Fruit fly (Drosophila melanogaster) Kc167 (cell line): ENCODE results near the gene Osi12.

Source experiments
- Myc ChIP-seq: fragments of >200 bp; optimal IDR thresholded peaks from 2 replicates; lab custom pipeline; 2017; ENCODE audit warnings: missing external identifiers
- Sin3A ChIP-seq: fragments of >200 bp; optimal IDR thresholded peaks from 2 replicates; lab custom pipeline; 2018; ENCODE audit warnings: missing external identifiers
- h ChIP-seq: fragments of >200 bp; optimal IDR thresholded peaks from 3 replicates; lab custom pipeline; 2018; ENCODE audit warnings: missing external identifiers
- insv ChIP-seq: fragments of >200 bp; optimal IDR thresholded peaks from 3 replicates; lab custom pipeline; 2018; ENCODE audit warnings: missing external identifiers
- psq ChIP-seq: fragments of >200 bp; optimal IDR thresholded peaks from 2 replicates; lab custom pipeline; 2017; ENCODE audit warnings: missing external identifiers
- ttk ChIP-seq: sonication (Bioruptor generic); optimal IDR thresholded peaks from 2 replicates; lab custom pipeline; 2017; ENCODE audit warnings: missing external identifiers

Osi12 gene

DNA sequence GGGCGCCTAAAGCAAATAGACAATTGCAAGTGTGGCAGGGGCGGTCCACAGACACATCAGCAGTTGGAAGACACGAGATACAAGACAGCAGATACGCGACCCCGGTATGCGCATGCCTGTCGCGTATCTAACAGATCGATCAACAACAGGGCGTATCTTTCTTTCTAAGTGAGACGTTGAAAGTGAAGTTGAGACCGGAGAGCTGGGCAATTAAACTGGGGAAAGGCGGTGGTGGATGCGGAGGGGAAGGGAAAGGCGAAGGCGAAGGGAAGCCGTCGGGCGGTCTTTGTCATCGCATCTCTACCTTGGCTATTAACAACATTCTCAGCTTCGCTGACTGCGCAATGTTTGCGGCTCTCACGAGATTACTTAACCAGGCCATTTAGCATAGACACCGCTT is 15.7 kb downstream of the Osi12 start:
- TF ChIP-seq h (no peak), psq (lab: Kevin White, UChicago) (no peak), Myc (no peak), ttk (no peak), insv (lab: Kevin White, UChicago) (no peak), Sin3A (lab: Kevin White, UChicago) (no peak)

DNA sequence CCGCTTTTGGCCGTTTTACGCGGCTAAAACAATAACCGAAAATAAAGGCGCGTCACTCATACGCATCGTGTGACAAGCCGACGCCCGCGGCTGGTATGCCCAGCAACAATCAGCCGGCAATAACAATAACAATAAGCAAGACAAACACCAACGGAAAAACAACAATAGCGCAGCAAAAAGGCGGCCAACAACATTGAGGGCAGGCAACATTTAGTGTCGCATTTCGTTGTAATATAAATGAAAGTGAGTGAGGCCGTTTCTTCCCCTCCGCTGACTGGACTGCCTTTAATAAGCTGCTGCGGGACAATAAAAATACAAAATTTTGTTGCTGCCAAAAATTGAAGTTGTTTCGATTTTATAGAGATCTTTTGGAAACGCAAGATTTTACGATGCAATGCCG is 18.8 kb downstream of the Osi12 start:
- TF ChIP-seq insv (lab: Kevin White, UChicago), result no peak
- TF ChIP-seq h, result no peak
- TF ChIP-seq ttk, result no peak
- TF ChIP-seq Myc, result no peak
- TF ChIP-seq psq (lab: Kevin White, UChicago), result no peak
- no peak for TF ChIP-seq Sin3A (lab: Kevin White, UChicago)

DNA sequence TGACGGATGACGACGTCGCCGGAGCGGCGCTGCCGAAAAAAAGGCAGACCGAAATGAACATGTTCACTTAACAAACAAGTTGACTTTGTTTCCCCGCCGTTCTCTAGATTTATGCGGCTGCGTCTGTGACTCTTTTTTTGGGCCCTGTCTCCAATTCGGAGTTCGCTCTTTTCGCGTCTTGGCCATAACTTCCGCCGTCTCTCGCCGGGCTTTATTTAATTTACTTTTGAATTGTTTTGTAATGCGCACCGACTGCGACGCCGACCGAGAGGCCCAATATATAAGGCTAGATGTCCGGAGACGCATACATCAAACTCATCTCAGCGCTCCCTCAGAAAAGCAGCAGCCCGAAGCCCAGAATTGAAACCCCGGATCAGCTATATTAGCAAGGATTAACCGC is 20.5 kb downstream of the Osi12 start, which contains the start of gene Osi14:
TSS of gene Osi14 (plus strand) at position 301 of the 400 bp plus-strand sequence.
- no peak for TF ChIP-seq Myc
- no peak for TF ChIP-seq insv (lab: Kevin White, UChicago)
- TF ChIP-seq Sin3A (lab: Kevin White, UChicago), result no peak
- no peak for TF ChIP-seq psq (lab: Kevin White, UChicago)
- no peak for TF ChIP-seq ttk
- TF ChIP-seq h, result no peak

DNA sequence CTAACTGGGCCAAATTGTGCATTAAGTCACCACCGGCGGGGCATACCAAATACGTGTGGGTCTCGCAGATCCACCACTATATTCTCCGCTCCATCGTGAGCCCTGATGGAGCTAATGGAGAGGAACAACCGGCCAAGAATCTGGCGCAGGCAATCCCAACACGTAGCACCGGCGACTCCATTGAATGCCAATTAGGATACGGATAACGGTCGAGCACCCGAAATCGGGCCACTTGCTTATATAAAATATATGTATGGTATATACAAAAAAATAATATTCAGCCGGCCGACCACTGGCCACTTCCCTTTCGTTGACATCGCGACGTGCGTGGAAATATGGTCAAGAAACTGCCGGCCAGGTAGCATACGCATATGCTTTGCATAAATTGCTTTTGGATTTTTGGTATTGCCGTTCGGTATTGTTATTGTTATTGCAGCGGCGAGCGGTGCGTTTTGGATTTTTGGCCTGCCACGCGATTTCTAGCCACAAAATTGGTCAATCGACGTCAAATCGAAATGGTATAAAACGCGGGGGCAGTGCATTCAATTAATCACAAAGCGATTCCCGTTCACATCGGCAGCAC is 23.0 kb downstream of the Osi12 start, which contains the start of gene Osi15:
TSS of gene Osi15 (plus strand) at position 548 of the 583 bp plus-strand sequence.
- no peak for TF ChIP-seq insv (lab: Kevin White, UChicago)
- TF ChIP-seq Myc, result no peak
- TF ChIP-seq h, result no peak
- TF ChIP-seq Sin3A (lab: Kevin White, UChicago), result no peak
- no peak for TF ChIP-seq psq (lab: Kevin White, UChicago)
- TF ChIP-seq ttk, result no peak

DNA sequence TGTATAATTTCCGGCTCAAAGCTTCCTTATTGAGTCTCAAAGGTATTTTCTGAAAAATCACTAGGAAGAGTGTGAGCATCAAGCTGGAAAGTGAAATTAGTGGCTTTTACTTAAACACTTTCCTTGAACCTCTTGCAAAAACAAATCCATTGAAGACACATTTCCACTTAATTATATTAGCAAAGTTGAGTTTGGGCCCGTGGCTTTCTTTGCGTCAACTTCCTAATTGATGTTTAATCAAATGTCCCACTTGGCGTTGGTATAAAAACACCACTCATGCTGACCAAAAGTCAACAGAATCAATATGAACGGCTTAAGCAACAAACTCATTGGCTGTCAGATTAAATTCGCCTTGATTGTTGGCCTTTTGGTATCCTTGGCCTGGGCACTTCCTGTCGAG is 25.4 kb downstream of the Osi12 start, which contains the start of gene CG46396:
TSS of gene CG46396 (plus strand) at position 301 of the 400 bp plus-strand sequence.
- no peak for TF ChIP-seq ttk

DNA sequence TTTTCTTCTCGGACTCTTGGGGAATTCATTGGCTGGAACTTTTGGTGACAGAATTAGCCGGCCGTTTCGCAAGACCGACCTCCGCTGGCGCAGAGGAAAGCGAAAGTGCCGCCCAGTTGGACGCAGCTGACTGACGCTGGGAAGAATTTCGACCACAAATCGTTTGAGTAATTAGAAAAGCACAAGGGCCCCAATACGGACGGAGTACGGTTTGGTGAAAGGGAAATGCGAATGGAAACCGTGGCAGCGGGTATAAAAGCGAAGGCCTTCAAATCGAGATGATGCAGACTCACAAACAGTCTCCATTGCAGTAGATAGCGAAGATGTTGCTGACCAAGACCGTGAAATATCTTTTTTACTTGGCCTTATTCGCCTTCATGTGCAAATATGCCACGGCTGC is 26.6 kb downstream of the Osi12 start, which contains the start of gene Osi16:
TSS of gene Osi16 (plus strand) at position 301 of the 400 bp plus-strand sequence.
- TF ChIP-seq h (no peak), psq (lab: Kevin White, UChicago) (no peak), Sin3A (lab: Kevin White, UChicago) (no peak), Myc (no peak), ttk (no peak), insv (lab: Kevin White, UChicago) (no peak)

DNA sequence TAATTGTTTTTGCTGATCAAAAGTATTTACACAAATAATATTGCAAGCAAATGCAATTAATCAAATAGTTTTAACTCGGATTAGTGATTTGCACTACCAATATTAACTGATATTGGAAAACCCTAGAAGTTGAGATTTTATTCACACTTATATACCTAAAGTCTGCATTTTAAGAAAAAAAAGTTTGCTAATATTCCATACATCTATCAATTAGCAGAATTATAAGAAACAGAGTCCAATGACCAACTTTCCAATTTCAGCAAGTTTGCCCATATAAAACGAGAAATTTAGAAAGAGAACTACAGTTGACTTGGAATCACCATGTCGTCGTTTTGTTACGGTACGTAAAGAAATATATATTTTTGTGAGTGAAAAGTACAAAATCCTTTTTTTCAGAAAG is 28.3 kb downstream of the Osi12 start, which contains the start of gene CG46026:
TSS of gene CG46026 (plus strand) at position 301 of the 400 bp plus-strand sequence.
- TF ChIP-seq ttk (no peak), Myc (no peak), insv (lab: Kevin White, UChicago) (no peak), h (no peak), psq (lab: Kevin White, UChicago) (no peak), Sin3A (lab: Kevin White, UChicago) (no peak)

DNA sequence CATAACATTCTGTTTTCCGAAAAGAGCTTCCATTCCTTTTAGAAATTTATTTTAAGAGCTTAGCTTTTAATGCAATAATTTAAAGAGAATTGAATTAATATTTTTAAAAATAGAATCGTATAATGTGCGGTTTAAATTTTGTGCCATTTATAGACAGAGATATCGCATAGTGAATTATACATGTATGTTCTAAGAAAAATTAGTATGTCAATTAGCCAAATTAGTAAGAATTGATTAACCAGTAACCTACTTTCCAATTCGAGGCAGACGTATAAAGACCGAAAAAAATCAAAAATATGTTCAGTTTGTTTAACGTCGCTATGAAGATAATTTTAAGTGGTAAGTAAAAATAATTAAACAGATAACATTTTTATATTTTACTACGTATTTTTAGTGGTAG is 31.3 kb downstream of the Osi12 start, which contains the start of gene CG31560:
TSS of gene CG31560 (plus strand) at position 301 of the 400 bp plus-strand sequence.
- TF ChIP-seq ttk, result no peak
- no peak for TF ChIP-seq Sin3A (lab: Kevin White, UChicago)
- TF ChIP-seq psq (lab: Kevin White, UChicago), result no peak
- no peak for TF ChIP-seq insv (lab: Kevin White, UChicago)

DNA sequence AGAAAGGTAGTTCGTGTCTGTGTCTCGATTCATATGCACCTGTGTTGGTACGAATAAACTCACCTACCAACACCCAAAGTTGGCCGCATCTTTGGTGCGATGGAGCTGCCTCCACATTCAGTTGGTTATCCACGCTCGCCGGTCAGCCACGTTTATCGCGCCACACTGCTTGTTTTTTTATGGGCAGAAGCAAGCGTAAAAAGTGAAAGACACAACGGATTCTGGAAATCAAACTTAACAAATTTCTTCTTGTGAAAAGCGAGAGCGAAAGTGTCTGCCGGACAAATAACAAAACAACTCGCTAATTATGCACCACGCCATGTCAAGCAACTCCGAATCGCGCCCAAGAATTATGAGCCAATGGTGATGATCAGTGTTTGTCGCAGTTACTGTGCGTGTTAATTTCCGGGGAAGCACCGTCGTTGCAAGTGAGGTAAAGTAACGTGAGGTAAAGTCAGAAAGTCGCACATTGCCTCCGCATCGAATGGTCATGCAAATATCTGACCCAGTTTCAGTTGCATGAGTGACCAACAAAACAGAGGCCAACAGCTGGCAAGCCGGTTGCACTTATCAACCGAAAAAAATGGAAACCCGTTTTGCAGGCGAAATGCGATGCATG is 33.4 kb downstream of the Osi12 start, which contains the start of gene Osi17:
TSS of gene Osi17 (plus strand) at position 132 of the 619 bp plus-strand sequence.
- TF ChIP-seq Myc (no peak), psq (lab: Kevin White, UChicago) (no peak), insv (lab: Kevin White, UChicago) (no peak), h (no peak), ttk (no peak), Sin3A (lab: Kevin White, UChicago) (no peak)

DNA sequence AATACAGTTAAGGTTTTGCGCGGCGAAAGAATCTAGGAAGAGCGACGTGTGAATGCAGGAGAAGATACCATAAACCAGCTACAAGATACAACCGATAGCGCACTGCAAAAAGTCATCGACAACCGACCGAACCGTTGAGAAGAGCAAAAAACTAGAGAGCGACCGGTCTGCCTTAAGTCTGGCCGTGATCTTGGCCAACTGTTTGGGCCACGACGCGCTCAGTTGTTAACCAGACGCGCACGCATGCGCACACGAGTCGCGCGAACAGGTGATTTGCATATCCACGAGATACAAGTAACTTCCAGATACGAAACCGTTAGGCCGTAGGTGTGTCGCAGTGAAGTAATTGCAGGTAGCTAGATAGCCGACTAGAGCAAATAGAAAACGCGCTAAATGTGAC is 36.7 kb downstream of the Osi12 start:
- no peak for TF ChIP-seq ttk
- TF ChIP-seq Sin3A (lab: Kevin White, UChicago), result no peak
- no peak for TF ChIP-seq psq (lab: Kevin White, UChicago)
- no peak for TF ChIP-seq h
- no peak for TF ChIP-seq Myc
- no peak for TF ChIP-seq insv (lab: Kevin White, UChicago)

DNA sequence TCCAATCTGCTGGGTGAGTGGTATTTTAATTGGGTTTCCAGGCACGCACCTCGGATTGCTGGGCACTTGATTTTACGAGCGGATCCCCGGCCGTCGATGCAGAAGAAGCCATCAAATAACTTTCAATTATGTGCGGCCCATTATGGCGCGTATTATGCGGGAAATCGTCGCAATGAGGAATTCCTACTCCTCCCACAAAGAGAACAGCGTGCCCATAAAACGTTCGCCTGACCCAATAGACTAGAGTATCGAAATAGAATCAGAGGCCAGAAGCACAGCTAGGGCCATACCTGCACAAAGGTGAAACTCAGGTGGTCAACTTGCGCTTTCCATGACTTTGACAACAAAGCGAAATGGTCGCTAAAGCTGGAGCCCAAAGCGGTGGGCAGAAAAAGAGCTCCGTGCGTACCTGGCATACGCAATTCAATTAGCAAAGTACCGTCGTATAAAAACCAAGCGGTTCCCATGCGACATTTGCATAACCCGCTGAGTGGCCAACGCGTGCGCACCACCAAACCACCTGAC is 51.5 kb downstream of the Osi12 start, which contains the start of gene Osi18:
TSS of gene Osi18 (plus strand) at position 475 of the 525 bp plus-strand sequence.
- TF ChIP-seq insv (lab: Kevin White, UChicago) (no peak), Myc (no peak), h (no peak), Sin3A (lab: Kevin White, UChicago) (no peak), ttk (no peak), psq (lab: Kevin White, UChicago) (no peak)
